Fruit fly (Drosophila melanogaster) whole organism, embryonic: ENCODE data around the gene Usp5.

ENCODE experiments used
- Asciz ChIP-seq: fragments of 200-800 bp; sonication (Bioruptor generic); optimal IDR thresholded peaks from 2 replicates; lab custom pipeline; 2017; ENCODE audit warnings: missing biosample characterization, mild to moderate bottlenecking, missing genetic modification characterization, missing genetic modification reagents
- Atf6 ChIP-seq: fragments of 200-800 bp; sonication (Bioruptor generic); IDR thresholded peaks from 2 replicates; pipeline ENCODE4 v1.3.6; 2022; ENCODE audit warnings: missing biosample characterization, missing genetic modification characterization
- Bgb ChIP-seq: fragments of 200-800 bp; sonication (Bioruptor generic); IDR thresholded peaks from 2 replicates; pipeline ENCODE4 v1.3.6; 2022; ENCODE audit warnings: missing biosample characterization, missing genetic modification characterization; ENCODE audit not compliant: partially characterized antibody
- CG10209 ChIP-seq: fragments of 200-800 bp; sonication (Bioruptor generic); optimal IDR thresholded peaks from 3 replicates; lab custom pipeline; 2017; ENCODE audit warnings: missing biosample characterization, mild to moderate bottlenecking, missing genetic modification characterization, missing genetic modification reagents
- CG1024 ChIP-seq: fragments of 200-800 bp; sonication (Bioruptor generic); IDR thresholded peaks from 2 replicates; pipeline ENCODE4 v1.3.6; 2022; ENCODE audit warnings: missing biosample characterization, missing genetic modification characterization
- CG10274 ChIP-seq: fragments of 200-800 bp; sonication (Bioruptor generic); optimal IDR thresholded peaks from 3 replicates; lab custom pipeline; 2017; ENCODE audit warnings: missing biosample characterization, mild to moderate bottlenecking, missing genetic modification characterization
- CG10462 ChIP-seq: fragments of 200-800 bp; sonication (Bioruptor generic); optimal IDR thresholded peaks from 2 replicates; lab custom pipeline; 2016; ENCODE audit warnings: missing biosample characterization, missing genetic modification characterization
- CG12219 ChIP-seq: fragments of 200-800 bp; sonication (Bioruptor generic); optimal IDR thresholded peaks from 3 replicates; lab custom pipeline; 2018; ENCODE audit warnings: missing biosample characterization, mild to moderate bottlenecking, missing genetic modification characterization
- CG12744 ChIP-seq: fragments of 200-800 bp; sonication (Bioruptor generic); optimal IDR thresholded peaks from 2 replicates; lab custom pipeline; 2016; ENCODE audit warnings: missing biosample characterization, missing genetic modification characterization
- CG13424 ChIP-seq: fragments of 200-800 bp; sonication (Bioruptor generic); optimal IDR thresholded peaks from 2 replicates; lab custom pipeline; 2019; ENCODE audit warnings: missing biosample characterization, mild to moderate bottlenecking, missing genetic modification characterization, moderate library complexity
- CG17361 ChIP-seq: fragments of 200-800 bp; sonication (Bioruptor generic); IDR thresholded peaks from 3 replicates; pipeline ENCODE4 v1.3.6; 2022; ENCODE audit warnings: missing biosample characterization, missing genetic modification characterization
- CG18619 ChIP-seq: fragments of 200-800 bp; sonication (Bioruptor generic); optimal IDR thresholded peaks from 3 replicates; lab custom pipeline; 2017; ENCODE audit warnings: missing biosample characterization, mild to moderate bottlenecking, missing genetic modification characterization
- CG18764 ChIP-seq: fragments of 200-800 bp; sonication (Bioruptor generic); optimal IDR thresholded peaks from 3 replicates; lab custom pipeline; 2016; ENCODE audit warnings: missing biosample characterization, missing genetic modification characterization
- CG4820 ChIP-seq: fragments of 200-800 bp; sonication (Bioruptor generic); optimal IDR thresholded peaks from 3 replicates; lab custom pipeline; 2016; ENCODE audit warnings: missing biosample characterization, missing genetic modification characterization
- CG7372 ChIP-seq: fragments of 200-800 bp; sonication (Bioruptor generic); IDR thresholded peaks from 2 replicates; pipeline ENCODE4 v1.3.6; 2022; ENCODE audit warnings: missing biosample characterization, missing genetic modification characterization
- CG8089 ChIP-seq: fragments of 200-800 bp; sonication (Bioruptor generic); optimal IDR thresholded peaks from 3 replicates; lab custom pipeline; 2016; ENCODE audit warnings: missing biosample characterization, missing genetic modification characterization
- CkIIα-i1 ChIP-seq: fragments of 200-800 bp; sonication (Bioruptor generic); IDR thresholded peaks from 2 replicates; pipeline ENCODE4 v1.3.6; 2022; ENCODE audit warnings: missing biosample characterization, missing genetic modification characterization
- D ChIP-seq, 2 experiments: fragments of 200-800 bp in 1 of 2; fragments of >200 bp in 1 of 2; sonication (Bioruptor generic) in 1 of 2; optimal IDR thresholded peaks; 2 replicates in 1 of 2; 3 replicates in 1 of 2; lab custom pipeline; 2017; ENCODE audit warnings: mild to moderate bottlenecking in 1 of 2, missing biosample characterization in 1 of 2, missing genetic modification characterization in 1 of 2, missing genetic modification reagents in 1 of 2
- E2f2 ChIP-seq: fragments of 200-800 bp; sonication (Bioruptor generic); IDR thresholded peaks from 2 replicates; pipeline ENCODE4 v1.3.6; 2022; ENCODE audit warnings: missing biosample characterization, missing genetic modification characterization
- Hmr ChIP-seq: fragments of 200-800 bp; sonication (Bioruptor generic); optimal IDR thresholded peaks from 3 replicates; lab custom pipeline; 2017; ENCODE audit warnings: mild to moderate bottlenecking, missing biosample characterization, missing genetic modification reagents, missing genetic modification characterization
- Hr39 ChIP-seq: fragments of >200 bp; optimal IDR thresholded peaks from 2 replicates; lab custom pipeline; 2017
- Hr78 ChIP-seq, 2 experiments: fragments of 200-800 bp in 1 of 2; fragments of >200 bp in 1 of 2; sonication (Bioruptor generic) in 1 of 2; optimal IDR thresholded peaks; 2 replicates each; lab custom pipeline; 2017 to 2019; ENCODE audit warnings: missing biosample characterization in 2 of 2, missing genetic modification characterization in 2 of 2, mild to moderate bottlenecking in 1 of 2, moderate library complexity in 1 of 2
- Lhr ChIP-seq: fragments of 200-800 bp; sonication (Bioruptor generic); optimal IDR thresholded peaks from 3 replicates; lab custom pipeline; 2017; ENCODE audit warnings: mild to moderate bottlenecking, missing biosample characterization, missing genetic modification reagents, missing genetic modification characterization
- NFAT ChIP-seq: fragments of 200-800 bp; sonication (Bioruptor generic); IDR thresholded peaks from 2 replicates; pipeline ENCODE4 v1.3.6; 2022; ENCODE audit warnings: missing biosample characterization, missing genetic modification characterization
- Nf-YA ChIP-seq: fragments of 200-800 bp; sonication (Bioruptor generic); IDR thresholded peaks from 2 replicates; pipeline ENCODE4 v1.3.6; 2022; ENCODE audit warnings: missing biosample characterization, missing genetic modification characterization
- Oli ChIP-seq: fragments of 200-800 bp; sonication (Bioruptor generic); optimal IDR thresholded peaks from 2 replicates; lab custom pipeline; 2018; ENCODE audit warnings: missing biosample characterization, mild to moderate bottlenecking, missing genetic modification characterization, moderate library complexity
- Trl ChIP-seq, 3 experiments: fragments of >200 bp in 2 of 3; fragments of 200-800 bp in 1 of 3; sonication (Bioruptor generic) in 1 of 3; optimal IDR thresholded peaks; 2 replicates in 1 of 3; 3 replicates in 2 of 3; lab custom pipeline; 2016 to 2017; ENCODE audit warnings: missing biosample characterization in 1 of 3, missing genetic modification characterization in 1 of 3
- Xbp1 ChIP-seq: fragments of 200-800 bp; sonication (Bioruptor generic); optimal IDR thresholded peaks from 3 replicates; lab custom pipeline; 2016; ENCODE audit warnings: missing biosample characterization, mild to moderate bottlenecking, missing genetic modification characterization
- YL-1 ChIP-seq: fragments of 200-800 bp; sonication (Bioruptor generic); optimal IDR thresholded peaks from 3 replicates; lab custom pipeline; 2017; ENCODE audit warnings: missing biosample characterization, mild to moderate bottlenecking, missing genetic modification characterization
- ab ChIP-seq: fragments of 200-800 bp; sonication (Bioruptor generic); optimal IDR thresholded peaks from 2 replicates; lab custom pipeline; 2016; ENCODE audit warnings: missing biosample characterization, missing genetic modification characterization
- al ChIP-seq: fragments of 200-800 bp; sonication (Bioruptor generic); IDR thresholded peaks from 2 replicates; pipeline ENCODE4 v1.3.6; 2022; ENCODE audit warnings: missing biosample characterization, missing genetic modification characterization
- az2 ChIP-seq: fragments of 200-800 bp; sonication (Bioruptor generic); optimal IDR thresholded peaks from 3 replicates; lab custom pipeline; 2016; ENCODE audit warnings: missing biosample characterization, missing genetic modification characterization
- cad ChIP-seq: fragments of >200 bp; optimal IDR thresholded peaks from 2 replicates; lab custom pipeline; 2017; ENCODE audit warnings: missing biosample characterization, missing genetic modification characterization
- chn ChIP-seq: fragments of 200-800 bp; sonication (Bioruptor generic); optimal IDR thresholded peaks from 2 replicates; lab custom pipeline; 2016; ENCODE audit warnings: missing biosample characterization, missing genetic modification characterization
- dan ChIP-seq: fragments of 200-800 bp; sonication (Bioruptor generic); IDR thresholded peaks from 2 replicates; pipeline ENCODE4 v1.3.6; 2022; ENCODE audit warnings: missing biosample characterization, missing genetic modification characterization
- dimm ChIP-seq: fragments of 200-800 bp; sonication (Bioruptor generic); IDR thresholded peaks from 2 replicates; pipeline ENCODE4 v1.3.6; 2022; ENCODE audit warnings: missing biosample characterization, missing genetic modification characterization
- fd102C ChIP-seq: fragments of 200-800 bp; sonication (Bioruptor generic); optimal IDR thresholded peaks from 2 replicates; lab custom pipeline; 2018; ENCODE audit warnings: missing biosample characterization, mild to moderate bottlenecking, missing genetic modification characterization, moderate library complexity
- fd64A ChIP-seq: fragments of 200-800 bp; sonication (Bioruptor generic); optimal IDR thresholded peaks from 3 replicates; lab custom pipeline; 2018; ENCODE audit warnings: missing biosample characterization, mild to moderate bottlenecking, missing genetic modification characterization
- hkb ChIP-seq, 2 experiments: fragments of 200-800 bp in 1 of 2; fragments of >200 bp in 1 of 2; sonication (Bioruptor generic) in 1 of 2; IDR thresholded peaks in 1 of 2; optimal IDR thresholded peaks in 1 of 2; 2 replicates each; pipeline versions ENCODE4 v1.3.6 to Lab custom; 2017 to 2022; ENCODE audit warnings: missing biosample characterization in 1 of 2, missing genetic modification characterization in 1 of 2
- lab ChIP-seq: fragments of 200-800 bp; sonication (Bioruptor generic); optimal IDR thresholded peaks from 3 replicates; lab custom pipeline; 2017; ENCODE audit warnings: missing biosample characterization, missing genetic modification characterization, mild to moderate bottlenecking, moderate library complexity, missing genetic modification reagents
- nerfin-2 ChIP-seq: fragments of 200-800 bp; sonication (Bioruptor generic); IDR thresholded peaks from 2 replicates; pipeline ENCODE4 v1.3.6; 2022; ENCODE audit warnings: missing biosample characterization, missing genetic modification characterization; ENCODE audit not compliant: partially characterized antibody
- pros ChIP-seq: fragments of 200-800 bp; sonication (Bioruptor generic); optimal IDR thresholded peaks from 3 replicates; lab custom pipeline; 2019; ENCODE audit warnings: missing biosample characterization, mild to moderate bottlenecking, missing genetic modification characterization, moderate library complexity
- sens ChIP-seq: fragments of 200-800 bp; sonication (Bioruptor generic); peaks from one replicate; lab custom pipeline; 2016; ENCODE audit warnings: missing biosample characterization, missing genetic modification characterization
- tgo ChIP-seq: fragments of 200-800 bp; sonication (Bioruptor generic); IDR thresholded peaks from 3 replicates; pipeline ENCODE4 v1.3.6; 2022; ENCODE audit warnings: missing biosample characterization, missing genetic modification characterization
- tio ChIP-seq: fragments of 200-800 bp; sonication (Bioruptor generic); optimal IDR thresholded peaks from 2 replicates; lab custom pipeline; 2017; ENCODE audit warnings: missing biosample characterization, missing genetic modification characterization, inconsistent platforms
- tx ChIP-seq: fragments of 200-800 bp; sonication (Bioruptor generic); optimal IDR thresholded peaks from 2 replicates; lab custom pipeline; 2016; ENCODE audit warnings: missing biosample characterization, missing genetic modification characterization
- unc-4 ChIP-seq: fragments of 200-800 bp; sonication (Bioruptor generic); IDR thresholded peaks from 2 replicates; pipeline ENCODE4 v1.3.6; 2022; ENCODE audit warnings: missing biosample characterization, missing genetic modification characterization; ENCODE audit not compliant: partially characterized antibody
- vnd ChIP-seq: fragments of 200-800 bp; sonication (Bioruptor generic); IDR thresholded peaks from 3 replicates; pipeline ENCODE4 v1.3.6; 2022; ENCODE audit warnings: missing biosample characterization, missing genetic modification characterization; ENCODE audit not compliant: partially characterized antibody
- zen ChIP-seq: fragments of 200-800 bp; sonication (Bioruptor generic); optimal IDR thresholded peaks from 3 replicates; lab custom pipeline; 2018; ENCODE audit warnings: missing biosample characterization, mild to moderate bottlenecking, missing genetic modification characterization, moderate library complexity

The Usp5 gene

DNA sequence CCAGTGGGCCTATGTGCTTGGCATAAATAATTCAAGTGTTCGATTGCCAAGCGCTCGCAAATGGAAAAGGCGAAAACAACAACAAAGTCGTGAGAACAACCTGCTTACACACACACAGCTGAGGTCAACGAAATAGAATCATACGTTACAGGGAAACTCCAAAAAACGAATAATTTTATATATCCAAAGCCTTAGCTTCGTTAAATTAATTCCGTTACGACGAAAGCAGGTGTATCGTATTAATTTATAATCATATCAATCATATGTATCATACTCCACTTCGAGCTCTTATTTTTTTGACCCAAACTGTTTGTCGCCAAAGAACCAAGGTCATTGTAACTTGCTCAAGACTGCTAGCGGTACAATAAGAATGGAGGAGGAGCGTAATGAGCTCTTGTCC, 31.3 kb upstream of the Usp5 start (continued):
- TF ChIP-seq lab (GFP tag; lab: Kevin White, UChicago), result peak; percentile 94
- TF ChIP-seq pros, result no peak
- peak; percentile 79 for TF ChIP-seq chn
- no peak for TF ChIP-seq Asciz
- peak; percentile 72 for TF ChIP-seq Nf-YA
- peak; percentile 43; the same call in 1 of the 2 replicates for TF ChIP-seq dimm (GFP tag; lab: Robert Waterston, UW)
- peak; percentile 81 for TF ChIP-seq CG7372 (GFP tag; lab: Robert Waterston, UW)
- TF ChIP-seq ab (GFP tag; lab: Kevin White, UChicago), result peak; percentile 46
- TF ChIP-seq Bgb (GFP tag; lab: Robert Waterston, UW), result no peak
- peak; percentile 25 for TF ChIP-seq fd102C (GFP tag; lab: Kevin White, UChicago)
- TF ChIP-seq CG10274 (GFP tag; lab: Kevin White, UChicago), result peak; percentile 60
- peak; percentile 79 for TF ChIP-seq CG10209
- peak; percentile 76 for TF ChIP-seq CG18764 (GFP tag; lab: Kevin White, UChicago)
- peak; percentile 81 for TF ChIP-seq CG13424 (tag; lab: Kevin White, UChicago)
- TF ChIP-seq CG4820 (GFP tag; lab: Kevin White, UChicago), result peak; percentile 87
- TF ChIP-seq CG12219 (GFP tag; lab: Kevin White, UChicago), result peak; percentile 86
- TF ChIP-seq sens (GFP tag; lab: Kevin White, UChicago), result peak; percentile 97
- peak; percentile 65 for TF ChIP-seq dan (GFP tag; lab: Robert Waterston, UW)
- TF ChIP-seq NFAT (GFP tag; lab: Robert Waterston, UW), result peak; percentile 86
- peak; percentile 57 for TF ChIP-seq fd64A (GFP tag; lab: Kevin White, UChicago)
- no peak for TF ChIP-seq cad (GFP tag; lab: Kevin White, UChicago)
- no peak for TF ChIP-seq unc-4 (GFP tag; lab: Robert Waterston, UW)
- peak; percentile 85 for TF ChIP-seq Xbp1
- peak; percentile 35 for TF ChIP-seq tx (GFP tag; lab: Kevin White, UChicago)
- TF ChIP-seq CG12744 (GFP tag; lab: Kevin White, UChicago), result peak; percentile 80
- peak; percentile 64 for TF ChIP-seq CG10462 (GFP tag; lab: Kevin White, UChicago)
- peak; percentile 65 for TF ChIP-seq E2f2 (GFP tag; lab: Robert Waterston, UW)
- peak; percentile 89 for TF ChIP-seq Hmr (GFP tag; lab: Kevin White, UChicago)
- no peak for TF ChIP-seq D (optimal IDR thresholded peaks at IDR 0.05; lab: Kevin White, UChicago)
- peak; percentile 82 for TF ChIP-seq D (GFP tag; optimal IDR thresholded peaks at IDR 0.05; lab: Kevin White, UChicago)
- peak; percentile 87 for TF ChIP-seq tgo
- peak; percentile 82 for TF ChIP-seq CG18619 (GFP tag; lab: Kevin White, UChicago)
- TF ChIP-seq Oli, result peak; percentile 87
- no peak for TF ChIP-seq tio (GFP tag; lab: Kevin White, UChicago)
- no peak for TF ChIP-seq hkb (optimal IDR thresholded peaks at IDR 0.05; lab: Kevin White, UChicago)
- TF ChIP-seq hkb (GFP tag; IDR thresholded peaks at IDR 0.05; lab: Robert Waterston, UW), result peak; percentile 95
- TF ChIP-seq Hr78 (GFP tag; optimal IDR thresholded peaks at IDR 0.05; lab: Kevin White, UChicago), result no peak
- peak; percentile 76 for TF ChIP-seq al
- no peak for TF ChIP-seq Trl (optimal IDR thresholded peaks at IDR 0.05; lab: Kevin White, UChicago)
- TF ChIP-seq Trl (GFP tag; optimal IDR thresholded peaks at IDR 0.05; lab: Kevin White, UChicago), result peak; percentile 89
- peak; percentile 56; the same call in 1 of the 2 replicates for TF ChIP-seq CG1024
- peak; percentile 68 for TF ChIP-seq zen (tag; lab: Kevin White, UChicago)
- TF ChIP-seq CG17361 (GFP tag; lab: Robert Waterston, UW), result no peak; the same call in 2 of the 3 replicates
- peak; percentile 61 for TF ChIP-seq CG8089 (GFP tag; lab: Kevin White, UChicago)
- TF ChIP-seq az2 (GFP tag; lab: Kevin White, UChicago), result peak; percentile 83
- no peak for TF ChIP-seq CkIIα-i1
- no peak for TF ChIP-seq vnd
- TF ChIP-seq Hr39 (lab: Kevin White, UChicago), result no peak
- TF ChIP-seq nerfin-2 (GFP tag; lab: Robert Waterston, UW), result no peak
- peak; percentile 90 for TF ChIP-seq Atf6
- peak; percentile 34 for TF ChIP-seq Lhr (GFP tag; lab: Kevin White, UChicago)
- peak; percentile 42 for TF ChIP-seq YL-1 (GFP tag; lab: Kevin White, UChicago)
